Worm (Caenorhabditis elegans) whole organism, midembryonic: Measurements from ENCODE around the gene gpd-2.

Experiments used
- T22C8.4 ChIP-seq: fragments of 200-800 bp; sonication (Bioruptor generic); IDR thresholded peaks from 2 replicates; pipeline ENCODE4 v1.3.6; 2022; ENCODE audit warnings: missing genetic modification characterization, missing compliant biosample characterization
- cog-1 ChIP-seq: sonication (generic microtip); optimal IDR thresholded peaks from 2 replicates; lab custom pipeline; 2016; ENCODE audit warnings: missing genetic modification characterization, missing compliant biosample characterization
- flt-1 ChIP-seq: fragments of 200-800 bp; sonication (Bioruptor generic); IDR thresholded peaks from 2 replicates; pipeline ENCODE4 v1.3.6; 2022; ENCODE audit warnings: missing genetic modification characterization, missing compliant biosample characterization
- med-1 ChIP-seq: sonication (generic microtip); optimal IDR thresholded peaks from 2 replicates; lab custom pipeline; 2017; ENCODE audit warnings: missing genetic modification characterization, mild to moderate bottlenecking, missing compliant biosample characterization, antibody characterized with exemption, missing genetic modification reagents; ENCODE audit not compliant: insufficient read depth
- ref-1 ChIP-seq: fragments of 200-800 bp; sonication (Bioruptor generic); conservative IDR thresholded peaks from 2 replicates; pipeline ENCODE4 v1.3.6; 2022; ENCODE audit warnings: missing genetic modification reagents, missing genetic modification characterization, missing compliant biosample characterization
- tab-1 ChIP-seq: fragments of 200-800 bp; sonication (Bioruptor generic); IDR thresholded peaks from 2 replicates; pipeline ENCODE4 v1.3.6; 2022; ENCODE audit warnings: missing genetic modification characterization, missing compliant biosample characterization
- ztf-23 ChIP-seq: fragments of 200-800 bp; sonication (Bioruptor generic); IDR thresholded peaks from 2 replicates; pipeline ENCODE4 v1.3.6; 2022; ENCODE audit warnings: missing genetic modification reagents, missing genetic modification characterization, missing compliant biosample characterization
- ztf-29 ChIP-seq: fragments of 200-800 bp; sonication (Bioruptor generic); IDR thresholded peaks from 2 replicates; pipeline ENCODE4 v1.3.6; 2022; ENCODE audit warnings: missing genetic modification reagents, missing genetic modification characterization, missing compliant biosample characterization

DNA sequence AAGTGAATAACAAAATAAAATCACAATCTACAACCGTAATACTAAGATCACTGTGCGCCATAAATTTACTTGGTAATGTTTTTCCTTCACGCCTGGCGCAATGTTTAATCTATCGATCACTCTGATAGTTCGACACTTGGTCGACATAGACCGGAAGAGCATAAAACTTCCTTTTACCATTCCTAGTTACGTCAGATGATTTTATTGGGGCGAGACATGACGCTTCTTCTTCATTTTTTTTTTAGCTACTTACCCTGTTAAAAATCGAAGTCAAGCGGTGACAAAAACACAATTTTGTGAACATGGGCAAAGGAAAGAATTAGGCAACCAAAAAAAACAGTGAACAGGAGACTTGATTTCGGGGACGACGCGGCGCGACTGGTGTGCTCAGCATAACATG is 40.1 kb upstream of the gpd-2 start:
- TF ChIP-seq ref-1 (GFP tag; lab: Robert Waterston, UW): no peak
- TF ChIP-seq med-1: no peak
- TF ChIP-seq cog-1: no peak
- TF ChIP-seq flt-1 (GFP tag; lab: Robert Waterston, UW): no peak
- no peak for TF ChIP-seq ztf-29
- TF ChIP-seq ztf-23: no peak
- TF ChIP-seq T22C8.4 (GFP tag; lab: Robert Waterston, UW): no peak
- TF ChIP-seq tab-1 (GFP tag; lab: Robert Waterston, UW): no peak
